Worm (Caenorhabditis elegans): ENCODE measurements around the gene tra-2.
A peak's percentile ranks its signal among the peaks of the same experiment; 100 is the strongest.

tra-2 gene

ce11 chrII:6913309-6913708, 52.2 kb downstream of the tra-2 start, which contains the start of gene cyn-10 (continued):
- no peak for TF ChIP-seq pha-4 (GFP tag; IDR thresholded peaks at IDR 0.05)
- TF ChIP-seq pha-4 (tag; optimal IDR thresholded peaks at IDR 0.05): peak; percentile 21
- TF ChIP-seq zip-11 (GFP tag; IDR thresholded peaks at IDR 0.05): no peak
- peak; percentile 81 for TF ChIP-seq Y48G9A.11 (GFP tag; IDR thresholded peaks at IDR 0.05)
- TF ChIP-seq aha-1 (tag): peak; percentile 99
- no peak for TF ChIP-seq F37D6.2 (tag; optimal IDR thresholded peaks at IDR 0.05)
- peak; percentile 66 for TF ChIP-seq nhr-102 (tag; optimal IDR thresholded peaks at IDR 0.05)
- TF ChIP-seq pqm-1 (tag; optimal IDR thresholded peaks at IDR 0.05): no peak
- no peak for TF ChIP-seq F44E2.7 (GFP tag; IDR thresholded peaks at IDR 0.05)
- TF ChIP-seq lim-7 (GFP tag; IDR thresholded peaks at IDR 0.05): no peak
- peak in 1 of 2 experiments; percentile 82 for TF ChIP-seq lsy-2 (tag; optimal IDR thresholded peaks at IDR 0.05)
- no peak for TF ChIP-seq F26F4.8 (GFP tag; conservative IDR thresholded peaks at IDR 0.05)
- TF ChIP-seq nhr-41 (GFP tag; IDR thresholded peaks at IDR 0.05): no peak
- peak; percentile 51; the same call in 1 of the 2 replicates for TF ChIP-seq ceh-20 (GFP tag; IDR thresholded peaks at IDR 0.05)
- no peak for TF ChIP-seq lin-13 (GFP tag; optimal IDR thresholded peaks at IDR 0.05)
- peak; percentile 70 for TF ChIP-seq sdz-12 (GFP tag; optimal IDR thresholded peaks at IDR 0.05)
- TF ChIP-seq T26A8.4 (GFP tag; IDR thresholded peaks at IDR 0.05): peak; percentile 77; the same call in 1 of the 2 replicates
- peak; percentile 4 for TF ChIP-seq ceh-32 (tag; optimal IDR thresholded peaks at IDR 0.05; ENCODE audit: poor library complexity)
- TF ChIP-seq duxl-1 (tag; optimal IDR thresholded peaks at IDR 0.05; ENCODE audit: poor library complexity): peak; percentile 66
- TF ChIP-seq snpc-1.2 (GFP tag; IDR thresholded peaks at IDR 0.05): no peak
- TF ChIP-seq madf-9 (GFP tag; conservative IDR thresholded peaks at IDR 0.05): peak; percentile 83
- TF ChIP-seq Y105C5A.15 (GFP tag; IDR thresholded peaks at IDR 0.05): no peak
- TF ChIP-seq saeg-2 (GFP tag; IDR thresholded peaks at IDR 0.05): no peak
- no peak for TF ChIP-seq fos-1 (tag; optimal IDR thresholded peaks at IDR 0.05)
- TF ChIP-seq mep-1 (tag; optimal IDR thresholded peaks at IDR 0.05): peak; percentile 51
- peak; percentile 6 for TF ChIP-seq F49E8.2 (tag; optimal IDR thresholded peaks at IDR 0.05; ENCODE audit: borderline replicate concordance)
- TF ChIP-seq spr-3 (GFP tag; optimal IDR thresholded peaks at IDR 0.05): no peak
- no peak for TF ChIP-seq nhr-11 (tag; optimal IDR thresholded peaks at IDR 0.05)
- TF ChIP-seq ceh-44 (GFP tag; IDR thresholded peaks at IDR 0.05): no peak
- TF ChIP-seq R02D3.7 (tag; optimal IDR thresholded peaks at IDR 0.05): no peak
- TF ChIP-seq D1046.2 (GFP tag; IDR thresholded peaks at IDR 0.05): no peak; the same call in 1 of the 2 replicates
- peak; percentile 49 for TF ChIP-seq dve-1 (tag; optimal IDR thresholded peaks at IDR 0.05; ENCODE audit: insufficient read depth)
- peak; percentile 77 for TF ChIP-seq unc-130 (GFP tag; optimal IDR thresholded peaks at IDR 0.05)
- no peak for TF ChIP-seq nhr-10 (tag; optimal IDR thresholded peaks at IDR 0.05)
- TF ChIP-seq ceh-28 (tag; optimal IDR thresholded peaks at IDR 0.05): no peak
- TF ChIP-seq ceh-62 (tag; optimal IDR thresholded peaks at IDR 0.05): no peak
- TF ChIP-seq ZK546.5 (tag; optimal IDR thresholded peaks at IDR 0.05): no peak
- TF ChIP-seq Y75B8A.6 (GFP tag; IDR thresholded peaks at IDR 0.05): no peak
- peak; percentile 39 for TF ChIP-seq hlh-11 (tag; optimal IDR thresholded peaks at IDR 0.05)
- peak; percentile 18 for TF ChIP-seq ztf-7 (tag; optimal IDR thresholded peaks at IDR 0.05)
- no peak for TF ChIP-seq aly-2 (tag; optimal IDR thresholded peaks at IDR 0.05)
- no peak for TF ChIP-seq lin-1 (GFP tag; IDR thresholded peaks at IDR 0.05)
- TF ChIP-seq unc-62 (GFP tag; optimal IDR thresholded peaks at IDR 0.05 in 1 of 2): no peak
- TF ChIP-seq unc-62 (tag; optimal IDR thresholded peaks at IDR 0.05): no peak
- no peak for TF ChIP-seq daf-8 (GFP tag; IDR thresholded peaks at IDR 0.05)
- no peak for TF ChIP-seq jun-1 (tag; optimal IDR thresholded peaks at IDR 0.05)
- peak; percentile 57 for TF ChIP-seq hlh-30 (tag; optimal IDR thresholded peaks at IDR 0.05; ENCODE audit: insufficient read depth)
- TF ChIP-seq ZK337.2 (GFP tag; IDR thresholded peaks at IDR 0.05): peak; percentile 98
- TF ChIP-seq spr-1 (tag; optimal IDR thresholded peaks at IDR 0.05): no peak
- TF ChIP-seq nhr-25 (tag; optimal IDR thresholded peaks at IDR 0.05; ENCODE audit: borderline replicate concordance, insufficient read depth): no peak
- TF ChIP-seq zag-1 (tag; optimal IDR thresholded peaks at IDR 0.05): no peak
- no peak for TF ChIP-seq nhr-237 (tag; optimal IDR thresholded peaks at IDR 0.05)
